Worm (Caenorhabditis elegans) whole organism, mixed stage, embryonic: ENCODE data around the gene mig-38.

Experiments
- blmp-1 ChIP-seq: fragments of 150-350 bp; optimal IDR thresholded peaks from 2 replicates; lab custom pipeline; 2014; ENCODE audit warnings: missing biosample characterization, missing genetic modification characterization
- ham-2 ChIP-seq: fragments of 200-800 bp; sonication (Bioruptor generic); optimal IDR thresholded peaks from 2 replicates; lab custom pipeline; 2018; ENCODE audit warnings: mild to moderate bottlenecking, missing genetic modification characterization, missing compliant biosample characterization
- lin-13 ChIP-seq: fragments of 150-350 bp; optimal IDR thresholded peaks from 2 replicates; lab custom pipeline; 2014; ENCODE audit warnings: missing biosample characterization, missing genetic modification characterization
- nhr-12 ChIP-seq: fragments of 150-350 bp; optimal IDR thresholded peaks from 2 replicates; lab custom pipeline; 2014; ENCODE audit warnings: missing biosample characterization, missing genetic modification characterization
- nhr-28 ChIP-seq: fragments of 150-350 bp; optimal IDR thresholded peaks from 2 replicates; lab custom pipeline; 2014; ENCODE audit warnings: missing biosample characterization, missing genetic modification characterization
- sptf-1 ChIP-seq: sonication (generic microtip); optimal IDR thresholded peaks from 2 replicates; lab custom pipeline; 2017; ENCODE audit warnings: mild to moderate bottlenecking, missing genetic modification characterization, moderate library complexity, missing compliant biosample characterization
- unc-120 ChIP-seq: sonication (generic microtip); optimal IDR thresholded peaks from 2 replicates; lab custom pipeline; 2017; ENCODE audit warnings: missing genetic modification characterization, missing compliant biosample characterization; ENCODE audit not compliant: poor library complexity, severe bottlenecking
- unc-62 ChIP-seq: fragments of 150-350 bp; optimal IDR thresholded peaks from 2 replicates; lab custom pipeline; 2014; ENCODE audit warnings: missing biosample characterization, missing genetic modification reagents, missing genetic modification characterization

DNA sequence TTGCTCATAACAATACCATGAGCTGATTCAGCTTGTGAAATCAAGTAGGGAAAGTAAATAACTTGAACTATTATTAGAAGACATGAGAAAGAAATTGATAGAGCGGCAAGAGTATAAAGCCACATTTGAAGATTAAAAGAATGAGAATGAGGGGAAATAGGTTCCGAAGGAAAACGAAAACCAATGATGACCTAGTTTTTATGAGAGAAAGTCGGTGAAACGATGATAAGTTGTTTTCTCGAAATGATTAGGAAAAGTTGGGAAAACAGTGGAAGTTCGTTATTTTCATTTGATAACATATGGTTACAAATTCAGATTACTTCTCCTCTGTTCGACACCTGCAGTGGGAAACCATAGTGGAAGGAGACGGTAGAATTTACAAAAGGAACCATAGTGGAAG, 42.2 kb upstream of the mig-38 start, which contains the start of gene col-128:
- no peak for TF ChIP-seq unc-62
- no peak for TF ChIP-seq ham-2 (GFP tag; lab: Kevin White, UChicago)
- TF ChIP-seq sptf-1 (tag; lab: Kevin White, UChicago): no peak
- TF ChIP-seq nhr-28 (tag; lab: Kevin White, UChicago): no peak
- no peak for TF ChIP-seq nhr-12
- TF ChIP-seq lin-13: no peak
- no peak for TF ChIP-seq unc-120
- TF ChIP-seq blmp-1 (tag; lab: Kevin White, UChicago): no peak
